Fruit fly (Drosophila melanogaster): ENCODE results near the gene spdi.
A peak's percentile ranks its signal among the peaks of the same experiment; 100 is the strongest.

The spdi gene

DNA sequence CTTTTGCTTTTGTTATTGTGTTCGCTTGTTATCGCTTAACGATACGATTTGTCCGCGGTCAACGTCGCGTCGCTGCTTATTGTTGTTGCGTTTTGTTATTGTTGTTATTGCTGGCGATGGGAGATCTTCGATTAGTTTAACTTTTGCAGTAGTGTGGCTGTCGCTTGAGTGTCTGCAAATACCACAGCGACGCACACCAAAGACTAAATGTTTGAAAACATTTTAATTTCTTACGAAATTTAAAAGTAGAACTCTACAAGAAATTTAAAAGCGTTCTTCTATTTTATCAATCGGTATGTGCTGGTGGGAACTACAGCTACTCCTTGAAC is at the start of gene spdi (continued):
- TF ChIP-seq E2f2 (GFP tag; IDR thresholded peaks at IDR 0.05) (peak; percentile 66), CG13287 (GFP tag; IDR thresholded peaks at IDR 0.05; ENCODE audit: partially characterized antibody) (peak; percentile 58; the same call in 1 of the 2 replicates), CG9876 (GFP tag; optimal IDR thresholded peaks at IDR 0.05) (no peak), CG10543 (GFP tag; optimal IDR thresholded peaks at IDR 0.05) (no peak), crol (GFP tag; IDR thresholded peaks at IDR 0.05) (no peak), ase (GFP tag; IDR thresholded peaks at IDR 0.05) (no peak), Pdp1 (GFP tag; optimal IDR thresholded peaks at IDR 0.05) (peak in 1 of 2 experiments; percentile 39), Scr (GFP tag; IDR thresholded peaks at IDR 0.05; ENCODE audit: partially characterized antibody) (peak; percentile 47), amos (GFP tag; IDR thresholded peaks at IDR 0.05; ENCODE audit: partially characterized antibody) (peak; percentile 48; the same call in 1 of the 2 replicates), CG2116 (GFP tag; optimal IDR thresholded peaks at IDR 0.05) (peak; percentile 36), Spps (tag; optimal IDR thresholded peaks at IDR 0.05) (no peak), HmgZ (tag; optimal IDR thresholded peaks at IDR 0.05) (peak; percentile 19), CG34224 (GFP tag; IDR thresholded peaks at IDR 0.05; ENCODE audit: partially characterized antibody) (peak; percentile 40; the same call in 1 of the 3 replicates), hbn (GFP tag; IDR thresholded peaks at IDR 0.05; ENCODE audit: partially characterized antibody) (peak; percentile 49; the same call in 1 of the 2 replicates), pzg (GFP tag; optimal IDR thresholded peaks at IDR 0.05) (peak; percentile 75), Sin3A (optimal IDR thresholded peaks at IDR 0.05) (peak; percentile 39), Med (GFP tag) (peak; percentile 14), CG1603 (tag; optimal IDR thresholded peaks at IDR 0.05) (peak; percentile 38)

DNA sequence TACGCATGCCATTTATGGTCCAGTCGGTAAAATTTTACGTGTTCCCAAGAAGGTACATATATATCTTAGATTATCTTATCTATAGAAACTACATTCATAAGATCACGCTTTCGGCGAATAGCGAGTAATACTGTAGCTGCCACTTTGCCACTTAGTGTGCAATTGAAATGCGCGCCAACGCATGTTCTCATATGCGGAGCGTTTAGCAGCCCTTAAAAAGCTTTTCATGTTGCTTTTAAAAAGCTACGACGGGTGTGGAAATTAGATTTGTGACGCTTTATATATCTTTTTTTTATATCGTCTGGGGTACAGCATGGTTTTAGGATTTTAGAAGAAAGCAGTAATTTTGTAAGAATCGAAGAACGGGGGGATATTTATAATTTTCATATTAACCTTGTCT is 38.0 kb upstream of the spdi start:
- no peak for TF ChIP-seq CG8290 (GFP tag; optimal IDR thresholded peaks at IDR 0.05)
- TF ChIP-seq CG8290 (tag; optimal IDR thresholded peaks at IDR 0.05), result no peak
- no peak for TF ChIP-seq ab (GFP tag; optimal IDR thresholded peaks at IDR 0.05)
- peak; percentile 40 for TF ChIP-seq Fer1 (GFP tag; optimal IDR thresholded peaks at IDR 0.05)
- TF ChIP-seq h (optimal IDR thresholded peaks at IDR 0.05), result no peak
- peak; percentile 21 for TF ChIP-seq grau (tag; optimal IDR thresholded peaks at IDR 0.05)
- peak; percentile 6 for TF ChIP-seq CG3281 (GFP tag; optimal IDR thresholded peaks at IDR 0.05)
- TF ChIP-seq sc (optimal IDR thresholded peaks at IDR 0.05), result no peak
- no peak for TF ChIP-seq sc (GFP tag; optimal IDR thresholded peaks at IDR 0.05)
- TF ChIP-seq rib (GFP tag; IDR thresholded peaks at IDR 0.05), result no peak
- peak; percentile 62 for TF ChIP-seq sens (GFP tag)
- peak; percentile 35 for TF ChIP-seq pzg (GFP tag; optimal IDR thresholded peaks at IDR 0.05)
- TF ChIP-seq CG13287 (GFP tag; IDR thresholded peaks at IDR 0.05; ENCODE audit: partially characterized antibody), result peak; percentile 23; the same call in 1 of the 2 replicates
- TF ChIP-seq pros (GFP tag; optimal IDR thresholded peaks at IDR 0.05), result no peak
- no peak for TF ChIP-seq tx (GFP tag; optimal IDR thresholded peaks at IDR 0.05)
- TF ChIP-seq HLHmδ (GFP tag; optimal IDR thresholded peaks at IDR 0.05), result no peak
- no peak for TF ChIP-seq Gug (GFP tag; IDR thresholded peaks at IDR 0.05)
- TF ChIP-seq pita (GFP tag; optimal IDR thresholded peaks at IDR 0.05), result peak; percentile 48
- TF ChIP-seq CG11093 (GFP tag; IDR thresholded peaks at IDR 0.05), result no peak
- no peak for TF ChIP-seq fu2 (GFP tag; optimal IDR thresholded peaks at IDR 0.05)
- TF ChIP-seq CG2129 (GFP tag; IDR thresholded peaks at IDR 0.05; ENCODE audit: partially characterized antibody), result no peak
- TF ChIP-seq CG17385 (GFP tag; optimal IDR thresholded peaks at IDR 0.05), result no peak
- TF ChIP-seq Lhr (GFP tag; optimal IDR thresholded peaks at IDR 0.05), result peak; percentile 45
- TF ChIP-seq B-H2 (GFP tag; optimal IDR thresholded peaks at IDR 0.05), result peak; percentile 17
- 0 out of 2 replicates have a peak, but pooled peaks have one; percentile 12 for TF ChIP-seq bbx (GFP tag; IDR thresholded peaks at IDR 0.05; ENCODE audit: partially characterized antibody)
- TF ChIP-seq HmgZ (tag; optimal IDR thresholded peaks at IDR 0.05), result peak; percentile 18
- TF ChIP-seq Dp (GFP tag; optimal IDR thresholded peaks at IDR 0.05), result peak; percentile 90
- TF ChIP-seq zfh1 (GFP tag; IDR thresholded peaks at IDR 0.05), result no peak
- TF ChIP-seq CG7928 (GFP tag; optimal IDR thresholded peaks at IDR 0.05), result peak; percentile 94
- peak; percentile 67 for TF ChIP-seq CTCF (GFP tag; optimal IDR thresholded peaks at IDR 0.05)
- TF ChIP-seq Ets97D (GFP tag; optimal IDR thresholded peaks at IDR 0.05), result peak; percentile 4
- TF ChIP-seq gfzf (GFP tag; optimal IDR thresholded peaks at IDR 0.05), result peak; percentile 50
- peak; percentile 37 for TF ChIP-seq Med (GFP tag)
- peak; percentile 94 for TF ChIP-seq E2f2 (GFP tag; IDR thresholded peaks at IDR 0.05)
- TF ChIP-seq CG13894 (tag; optimal IDR thresholded peaks at IDR 0.05), result peak; percentile 15
- no peak for TF ChIP-seq az2 (GFP tag; optimal IDR thresholded peaks at IDR 0.05)
- TF ChIP-seq CG15514 (GFP tag; optimal IDR thresholded peaks at IDR 0.05), result peak; percentile 86
- no peak for TF ChIP-seq CG7357 (GFP tag; IDR thresholded peaks at IDR 0.05)
